Fruit fly (Drosophila melanogaster): ENCODE measurements around the gene CG43679.
A peak's percentile ranks its signal among the peaks of the same experiment; 100 is the strongest.

The CG43679 gene

DNA sequence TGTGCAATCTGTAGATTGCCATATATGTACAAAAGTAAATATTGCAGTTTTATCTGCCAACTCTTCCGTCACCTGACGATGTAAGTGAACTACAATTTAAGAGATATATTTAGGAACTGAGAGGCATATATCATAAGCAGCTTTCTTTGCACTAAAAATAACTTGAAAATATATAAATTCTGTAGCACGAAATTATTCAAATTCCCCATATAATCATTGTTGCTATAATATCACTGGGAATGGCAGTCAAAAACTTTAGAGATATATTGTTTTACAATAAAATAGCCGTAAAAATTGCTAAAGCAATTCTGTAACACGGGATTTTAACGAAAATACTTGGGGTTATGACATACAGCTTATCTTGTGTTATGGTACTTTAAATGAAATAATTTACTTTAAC lies at the start of gene CG43679:
Gene CG43679, minus strand, starts transcription at position 101 of the 400 bp plus-strand sequence.
- TF ChIP-seq OdsH (GFP tag; optimal IDR thresholded peaks at IDR 0.05) (no peak), lz (GFP tag; optimal IDR thresholded peaks at IDR 0.05) (no peak), fkh (GFP tag; optimal IDR thresholded peaks at IDR 0.05) (no peak), CG1621 (tag; optimal IDR thresholded peaks at IDR 0.05) (no peak), CG9139 (GFP tag; optimal IDR thresholded peaks at IDR 0.05) (no peak), fd59A (GFP tag; optimal IDR thresholded peaks at IDR 0.05) (no peak), svp (GFP tag) (no peak), topi (GFP tag; optimal IDR thresholded peaks at IDR 0.05) (no peak), Hr39 (GFP tag; optimal IDR thresholded peaks at IDR 0.05) (no peak), Hr38 (GFP tag; optimal IDR thresholded peaks at IDR 0.05) (no peak), Met (GFP tag; optimal IDR thresholded peaks at IDR 0.05) (no peak), CG3919 (GFP tag; optimal IDR thresholded peaks at IDR 0.05) (no peak), fd85E (GFP tag; optimal IDR thresholded peaks at IDR 0.05) (no peak), vri (GFP tag; optimal IDR thresholded peaks at IDR 0.05) (no peak), achi (GFP tag; optimal IDR thresholded peaks at IDR 0.05) (no peak)

DNA sequence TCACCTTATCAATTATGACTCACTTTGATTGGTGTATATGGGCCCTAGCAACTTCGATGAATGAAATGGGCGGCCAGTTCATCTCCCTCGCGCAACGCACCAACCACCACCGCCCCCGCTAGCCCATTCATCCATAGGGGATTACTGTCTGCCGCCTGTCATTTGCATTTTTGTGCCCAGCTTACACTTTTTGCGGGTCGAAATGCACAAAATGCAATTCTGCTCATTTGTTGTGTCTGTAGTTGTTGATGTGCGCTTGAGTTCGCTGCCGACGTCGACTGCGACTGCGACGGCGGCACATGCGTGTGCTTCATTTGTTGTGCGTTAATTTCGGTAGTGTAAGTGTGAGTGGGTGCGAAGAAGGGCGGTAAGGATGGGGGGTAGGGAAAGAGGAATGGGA lies 49.8 kb upstream of the CG43679 start:
- peak; percentile 33 for TF ChIP-seq Eip78C (GFP tag)
- TF ChIP-seq pdm3 (GFP tag; optimal IDR thresholded peaks at IDR 0.05): no peak

DNA sequence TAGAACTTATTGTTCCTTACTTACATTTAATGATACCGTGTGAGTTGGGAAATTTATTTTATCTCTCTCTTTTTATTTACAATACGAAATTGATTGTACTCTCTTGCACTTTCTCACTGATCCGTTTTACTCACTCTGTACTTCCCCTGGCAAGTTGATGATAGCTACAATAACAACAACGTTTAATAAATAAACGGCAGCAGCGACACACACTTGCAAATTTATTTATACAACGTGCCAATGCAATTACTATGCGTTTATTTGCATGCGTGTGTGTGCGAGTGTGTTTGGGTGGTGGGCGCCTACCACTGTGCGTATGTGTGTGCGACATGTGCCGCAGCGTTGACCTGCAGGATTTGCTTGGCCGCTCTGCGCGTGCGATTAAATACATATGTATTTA lies 48.3 kb upstream of the CG43679 start:
- TF ChIP-seq Eip75B (GFP tag; optimal IDR thresholded peaks at IDR 0.05): no peak
- TF ChIP-seq CG1621 (tag; optimal IDR thresholded peaks at IDR 0.05): no peak
- TF ChIP-seq CG32006 (GFP tag; optimal IDR thresholded peaks at IDR 0.05): peak; percentile 23
- TF ChIP-seq svp (GFP tag): peak; percentile 88
- no peak for TF ChIP-seq CG10669 (GFP tag; optimal IDR thresholded peaks at IDR 0.05)
- no peak for TF ChIP-seq Lpt (GFP tag; optimal IDR thresholded peaks at IDR 0.05)
- TF ChIP-seq Eip78C (GFP tag): peak; percentile 38
- TF ChIP-seq Sox15 (GFP tag; optimal IDR thresholded peaks at IDR 0.05): no peak
- TF ChIP-seq CG8632 (GFP tag; optimal IDR thresholded peaks at IDR 0.05): no peak
- no peak for TF ChIP-seq CG11294 (GFP tag; IDR thresholded peaks at IDR 0.05)
- TF ChIP-seq dac (GFP tag; optimal IDR thresholded peaks at IDR 0.05): no peak
- no peak for TF ChIP-seq OdsH (GFP tag; optimal IDR thresholded peaks at IDR 0.05)
- TF ChIP-seq fd59A (GFP tag; optimal IDR thresholded peaks at IDR 0.05): no peak

DNA sequence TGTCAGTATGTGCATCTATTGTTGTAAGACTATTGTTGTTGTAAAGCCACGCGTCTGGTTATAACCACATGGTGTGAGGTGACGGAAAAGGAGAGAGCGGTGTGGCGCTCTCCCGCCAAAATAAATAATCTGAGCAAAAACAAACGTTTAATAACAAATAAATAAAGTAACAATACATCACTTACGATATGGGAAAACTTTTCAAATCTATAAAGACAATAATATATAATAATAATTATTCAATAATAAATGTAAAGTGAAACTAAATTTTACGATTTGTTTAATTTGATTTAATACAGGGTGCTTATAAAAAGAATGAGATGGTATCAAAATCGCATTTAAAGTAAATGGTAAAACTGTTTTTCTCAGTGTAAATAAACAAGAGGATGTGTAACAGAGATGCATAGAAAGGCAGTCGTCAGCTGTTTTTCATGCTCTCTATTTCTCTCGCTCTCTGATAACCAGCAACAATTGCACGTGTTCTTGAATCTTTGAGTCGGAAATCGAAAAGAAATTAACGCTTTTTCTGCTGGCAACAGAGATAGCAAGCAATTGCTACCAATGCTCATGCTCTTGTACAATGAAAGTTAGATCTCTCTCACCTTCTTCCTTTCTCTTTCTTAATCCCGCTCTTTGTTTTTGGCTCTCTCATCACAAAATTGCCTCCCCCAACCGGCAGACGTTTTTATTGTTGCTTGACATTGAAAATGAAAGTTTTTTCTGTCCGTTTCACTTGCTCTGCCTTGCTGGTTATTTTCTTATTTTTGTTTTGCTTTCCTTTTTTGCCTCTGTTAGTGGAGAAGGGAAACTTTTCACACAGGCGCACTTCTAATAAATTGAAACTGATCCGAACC lies 47.7 kb upstream of the CG43679 start:
- TF ChIP-seq CG4318 (GFP tag; optimal IDR thresholded peaks at IDR 0.05) (peak; percentile 74), Eip78C (GFP tag) (peak; percentile 90), CG8119 (GFP tag; IDR thresholded peaks at IDR 0.05) (peak; percentile 96), net (GFP tag; optimal IDR thresholded peaks at IDR 0.05) (peak; percentile 71), svp (GFP tag) (peak; percentile 70), CG16779 (tag; optimal IDR thresholded peaks at IDR 0.05) (peak; percentile 53), CG3919 (GFP tag; optimal IDR thresholded peaks at IDR 0.05) (peak; percentile 86), CG11294 (GFP tag; IDR thresholded peaks at IDR 0.05) (peak; percentile 67), CG7368 (GFP tag; optimal IDR thresholded peaks at IDR 0.05) (peak; percentile 86), lz (GFP tag; optimal IDR thresholded peaks at IDR 0.05) (peak; percentile 52), CG32006 (GFP tag; optimal IDR thresholded peaks at IDR 0.05) (peak; percentile 86), CG6792 (GFP tag; optimal IDR thresholded peaks at IDR 0.05) (peak; percentile 69), Ets21C (GFP tag; optimal IDR thresholded peaks at IDR 0.05) (no peak), Sox14 (GFP tag; optimal IDR thresholded peaks at IDR 0.05) (peak; percentile 16), fd85E (GFP tag; optimal IDR thresholded peaks at IDR 0.05) (peak; percentile 55), CG8319 (GFP tag; optimal IDR thresholded peaks at IDR 0.05) (peak; percentile 62), Hr4 (GFP tag; optimal IDR thresholded peaks at IDR 0.05) (peak; percentile 43), vri (GFP tag; optimal IDR thresholded peaks at IDR 0.05) (peak; percentile 3), eg (GFP tag; IDR thresholded peaks at IDR 0.05) (peak; percentile 94), Eip93F (GFP tag; optimal IDR thresholded peaks at IDR 0.05) (no peak), CG15336 (GFP tag; IDR thresholded peaks at IDR 0.05) (peak; percentile 95), CG6854 (GFP tag; optimal IDR thresholded peaks at IDR 0.05) (peak; percentile 23), CG11902 (GFP tag; optimal IDR thresholded peaks at IDR 0.05) (no peak), Hr39 (GFP tag; optimal IDR thresholded peaks at IDR 0.05) (no peak), CG6808 (GFP tag; optimal IDR thresholded peaks at IDR 0.05) (peak; percentile 72), OdsH (GFP tag; optimal IDR thresholded peaks at IDR 0.05) (peak; percentile 70), CG11762 (GFP tag; optimal IDR thresholded peaks at IDR 0.05; ENCODE audit: insufficient read depth) (peak; percentile 74), cyc (GFP tag; optimal IDR thresholded peaks at IDR 0.05) (peak; percentile 56), Smox (GFP tag; optimal IDR thresholded peaks at IDR 0.05) (peak; percentile 26)

Measured in whole organism, prepupa.